Fruit fly (Drosophila melanogaster) whole organism, larva: Measurements from ENCODE around the gene CG32409.

ENCODE experiments used
- noc ChIP-seq: fragments of 200-800 bp; sonication (Bioruptor generic); optimal IDR thresholded peaks from 3 replicates; lab custom pipeline; 2019; ENCODE audit warnings: missing biosample characterization, mild to moderate bottlenecking, missing genetic modification characterization, moderate library complexity

Gene CG32409

DNA sequence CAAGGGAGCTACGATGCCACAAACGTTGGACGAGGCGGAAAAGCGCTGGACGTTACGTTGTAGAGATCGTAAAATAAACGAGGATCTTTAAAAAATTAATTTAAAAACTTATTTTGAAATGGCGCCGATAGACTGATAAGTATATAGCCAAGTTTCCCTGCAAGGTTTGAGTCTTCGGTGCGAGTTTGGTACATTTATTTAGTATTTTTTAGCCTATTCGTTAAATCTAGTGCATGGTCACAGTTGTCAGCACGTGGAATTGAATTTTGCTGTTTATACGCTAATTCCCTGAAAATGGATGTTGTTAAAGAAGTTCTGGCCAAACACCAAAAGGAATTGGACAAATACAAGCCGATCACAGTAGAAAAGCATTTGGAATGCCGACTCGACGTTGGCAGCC lies at the start of gene CG32409:
Gene CG32409, plus strand, starts transcription at position 224 of the 400 bp plus-strand sequence.
- TF ChIP-seq noc (tag; lab: Kevin White, UChicago), result no peak

DNA sequence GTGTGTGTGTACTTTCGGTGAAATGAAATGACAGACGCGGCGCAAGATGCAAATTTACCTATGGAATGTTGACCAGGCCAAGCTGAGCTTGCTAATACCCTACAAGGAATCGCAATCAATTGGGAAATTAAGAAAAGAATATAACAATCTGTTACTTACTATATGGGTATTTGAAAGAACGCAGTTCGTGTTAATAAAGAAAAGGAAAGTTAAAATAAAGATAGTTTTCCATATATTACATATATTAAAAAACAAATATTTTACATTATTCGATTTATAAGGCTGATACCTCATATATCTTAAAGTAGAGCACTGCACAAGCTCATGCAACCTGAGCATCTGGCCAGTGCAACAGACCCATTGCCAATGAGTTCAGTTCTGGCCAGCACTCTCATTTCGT lies 47.7 kb upstream of the CG32409 start:
- TF ChIP-seq noc (tag; lab: Kevin White, UChicago), result no peak

DNA sequence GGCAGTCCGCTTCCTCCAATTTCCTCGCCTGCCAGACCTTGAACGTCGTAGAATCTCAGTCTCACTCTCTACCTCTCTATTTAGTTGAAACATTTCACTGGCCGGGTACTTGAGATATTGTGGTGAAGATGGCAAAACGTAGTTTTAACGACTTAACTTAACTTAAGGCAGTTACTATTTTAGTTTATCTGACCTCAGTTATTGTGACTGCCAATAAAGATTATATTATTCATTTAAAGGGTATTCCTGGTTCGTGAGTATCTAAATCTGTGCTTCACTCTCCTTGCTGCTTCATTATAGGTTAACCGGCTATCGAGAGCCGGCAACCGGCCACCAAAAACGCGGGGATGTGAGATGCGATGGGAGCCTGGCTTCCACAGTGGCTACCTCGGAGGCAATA lies 44.2 kb upstream of the CG32409 start:
- no peak for TF ChIP-seq noc (tag; lab: Kevin White, UChicago)

DNA sequence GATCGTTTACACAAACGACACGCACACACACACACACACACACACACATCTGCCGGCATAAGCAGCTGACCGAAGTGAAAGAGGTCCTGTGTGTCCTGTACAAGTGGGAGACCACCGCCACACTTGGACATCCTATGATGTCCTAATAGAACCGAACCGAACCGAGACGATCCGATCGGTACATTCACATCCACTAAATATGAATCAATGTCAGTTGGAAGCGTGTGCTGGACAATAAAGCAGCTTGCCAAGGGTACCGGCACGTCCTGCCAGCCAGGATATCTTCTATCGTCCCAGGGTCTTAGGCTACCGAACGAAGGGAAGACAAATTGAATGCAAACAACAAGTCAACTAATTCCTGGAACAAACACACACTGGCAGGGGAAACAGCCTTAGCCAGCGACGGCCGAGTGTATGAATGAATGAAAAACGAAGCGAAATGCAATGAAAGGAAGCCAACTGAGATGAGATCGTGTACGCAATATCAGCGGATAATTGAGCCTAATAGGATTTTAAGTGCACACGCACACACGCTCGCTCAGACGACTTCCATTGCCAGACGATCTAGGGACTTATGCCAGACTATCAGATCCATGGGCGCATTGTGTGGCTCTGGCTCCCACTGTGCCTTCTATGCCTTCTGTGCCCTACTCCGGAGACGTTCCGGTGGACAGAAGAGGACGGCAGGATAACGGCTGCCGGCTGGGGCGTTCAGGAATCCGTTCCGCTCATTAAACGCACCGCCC lies 43.1 kb upstream of the CG32409 start:
- TF ChIP-seq noc (tag; lab: Kevin White, UChicago), result no peak

DNA sequence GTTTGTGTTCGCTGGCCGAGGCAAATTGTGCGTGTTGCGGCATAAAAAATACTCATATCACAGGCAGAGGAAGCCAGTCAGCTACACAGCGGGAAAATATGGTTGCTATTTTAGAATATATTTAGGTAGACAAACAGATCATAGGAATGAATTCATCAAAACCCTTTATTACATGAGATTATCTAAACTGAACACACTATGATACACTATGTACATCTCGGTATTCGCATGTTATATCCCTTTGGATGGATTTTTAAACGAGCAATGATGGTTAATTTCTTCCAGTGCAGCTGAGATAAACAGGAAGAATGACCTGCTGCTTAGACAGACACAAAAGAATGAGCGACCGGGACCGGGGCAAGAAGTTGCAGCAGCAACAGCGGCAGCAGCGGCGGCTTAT lies 42.4 kb upstream of the CG32409 start:
- no peak for TF ChIP-seq noc (tag; lab: Kevin White, UChicago)

DNA sequence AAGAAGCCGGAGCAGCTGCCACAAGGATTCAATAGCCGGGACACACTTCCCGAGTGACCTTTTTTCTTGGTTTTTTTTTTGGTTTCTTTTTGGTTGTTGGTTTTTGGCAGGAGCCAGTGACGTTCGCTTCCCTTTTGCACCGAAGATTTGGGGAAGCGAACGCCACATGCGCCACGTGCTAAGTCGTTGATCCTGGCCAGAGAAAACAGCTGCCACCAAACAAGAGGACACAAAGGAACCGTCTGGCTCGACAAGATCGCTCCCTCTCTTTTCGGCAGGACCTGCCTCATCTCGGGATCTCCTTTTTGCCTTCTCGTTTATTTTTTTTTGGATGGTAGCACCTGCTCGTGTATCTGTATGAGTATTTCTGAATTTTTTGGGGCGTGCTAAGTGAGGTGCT lies 40.3 kb upstream of the CG32409 start:
- TF ChIP-seq noc (tag; lab: Kevin White, UChicago), result no peak

DNA sequence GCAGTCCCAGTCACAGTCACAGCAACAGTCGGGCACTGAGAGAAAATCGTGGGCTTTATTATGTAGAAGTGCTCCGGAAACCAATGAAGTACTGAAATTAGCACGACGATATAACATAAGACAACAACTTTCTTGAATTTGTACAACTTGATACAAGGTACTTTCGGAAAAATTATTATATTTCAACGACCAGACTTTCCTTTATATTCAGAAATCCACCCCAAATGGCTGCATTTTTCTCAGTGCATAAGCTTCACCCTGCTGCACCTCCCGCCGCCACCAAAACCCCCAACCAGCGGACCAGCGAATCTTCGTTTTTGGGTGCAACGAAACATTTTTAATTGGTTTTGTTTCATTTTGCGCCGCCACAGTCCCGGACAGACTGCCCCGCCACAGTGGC lies 36.3 kb upstream of the CG32409 start:
- no peak for TF ChIP-seq noc (tag; lab: Kevin White, UChicago)

DNA sequence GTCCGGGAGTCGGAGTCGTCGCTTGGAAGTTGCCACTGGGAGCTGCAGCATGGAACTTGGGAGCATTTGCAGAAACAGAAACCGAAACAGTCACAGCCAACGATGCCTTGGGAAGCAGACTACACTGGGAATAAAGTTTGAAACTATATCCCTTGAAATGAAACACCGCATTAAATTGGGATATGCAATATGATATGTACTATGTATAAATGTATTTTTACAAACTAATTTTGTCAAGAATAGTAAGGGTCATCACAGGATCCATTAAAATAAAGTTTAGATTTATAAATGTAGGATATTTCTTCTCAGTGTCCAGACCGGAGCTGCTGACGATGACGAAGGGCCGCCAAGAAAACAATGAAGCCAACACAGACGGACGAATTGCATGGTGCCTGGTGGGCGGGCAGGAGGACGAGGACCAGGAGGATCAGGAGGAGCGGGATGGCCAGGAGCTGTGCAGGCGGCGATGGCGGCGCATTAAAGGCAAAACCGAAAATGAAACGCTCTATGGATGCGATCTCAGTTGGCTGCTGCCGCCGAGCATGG lies 35.4 kb upstream of the CG32409 start:
- no peak for TF ChIP-seq noc (tag; lab: Kevin White, UChicago)

DNA sequence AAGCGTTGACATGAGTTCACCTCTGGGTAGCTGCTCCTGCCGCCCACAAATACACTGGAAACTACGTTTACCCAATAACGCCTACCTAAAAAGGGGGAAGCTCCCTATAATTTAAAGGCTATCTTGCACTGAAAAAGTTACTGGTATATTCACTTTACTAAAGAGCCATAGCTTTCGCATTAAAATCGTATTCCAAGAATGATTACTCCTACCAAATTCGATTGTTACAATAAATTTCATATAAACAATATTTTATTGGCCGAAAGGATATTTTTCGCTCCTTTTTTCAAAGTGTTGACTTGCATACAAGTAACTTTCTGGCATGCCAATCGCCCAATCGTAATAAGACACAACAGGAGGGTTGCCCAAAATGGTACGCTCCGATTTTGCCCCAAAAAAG lies 32.4 kb upstream of the CG32409 start:
- TF ChIP-seq noc (tag; lab: Kevin White, UChicago), result no peak

DNA sequence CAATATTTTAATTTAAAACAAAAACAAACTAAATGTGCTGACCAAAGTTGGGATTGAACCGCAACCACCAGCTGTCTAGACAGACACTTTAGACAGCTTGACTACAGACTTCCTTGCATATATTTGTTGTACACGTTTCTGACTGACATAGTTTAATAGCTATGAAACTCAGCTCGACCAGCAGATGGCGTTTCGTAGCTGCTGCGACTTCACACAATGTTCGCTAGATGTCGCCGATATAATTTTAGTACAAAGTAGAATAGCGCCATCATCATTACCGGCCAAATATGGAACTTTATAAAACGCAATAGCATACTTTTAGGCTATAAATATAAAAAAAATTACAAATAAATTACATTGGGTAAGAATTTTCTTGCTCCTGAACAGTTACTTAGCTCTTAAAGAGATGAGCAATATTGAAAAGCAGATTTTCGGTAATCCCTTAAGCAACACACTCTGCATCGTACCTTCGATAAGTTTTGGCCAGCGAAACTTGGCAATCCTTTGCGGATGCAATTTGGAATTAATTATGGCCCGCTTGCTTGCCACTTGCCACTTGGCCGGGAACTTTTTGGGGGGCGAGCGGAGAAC lies 29.6 kb upstream of the CG32409 start:
- TF ChIP-seq noc (tag; lab: Kevin White, UChicago), result no peak

DNA sequence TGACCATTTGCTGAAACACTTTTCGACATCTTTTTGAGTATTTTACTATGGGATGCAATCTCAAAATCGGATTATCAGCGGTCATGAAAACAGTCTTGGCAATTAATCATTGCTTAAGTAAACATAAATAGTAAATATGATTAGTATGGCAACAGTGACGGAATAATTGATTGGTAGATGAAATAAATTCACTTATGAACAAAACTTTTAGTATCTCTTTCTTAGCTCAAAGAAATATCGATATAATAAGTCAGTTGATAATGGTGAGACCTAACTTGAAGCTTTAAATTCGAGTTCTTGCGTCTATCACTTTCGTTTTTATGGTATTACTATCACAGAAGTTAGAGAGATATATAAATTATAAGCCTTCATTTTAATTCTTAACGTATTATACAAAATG lies 28.1 kb upstream of the CG32409 start, which contains the start of gene CG5568:
Gene CG5568, plus strand, starts transcription at position 301 of the 400 bp plus-strand sequence.
- no peak for TF ChIP-seq noc (tag; lab: Kevin White, UChicago)

DNA sequence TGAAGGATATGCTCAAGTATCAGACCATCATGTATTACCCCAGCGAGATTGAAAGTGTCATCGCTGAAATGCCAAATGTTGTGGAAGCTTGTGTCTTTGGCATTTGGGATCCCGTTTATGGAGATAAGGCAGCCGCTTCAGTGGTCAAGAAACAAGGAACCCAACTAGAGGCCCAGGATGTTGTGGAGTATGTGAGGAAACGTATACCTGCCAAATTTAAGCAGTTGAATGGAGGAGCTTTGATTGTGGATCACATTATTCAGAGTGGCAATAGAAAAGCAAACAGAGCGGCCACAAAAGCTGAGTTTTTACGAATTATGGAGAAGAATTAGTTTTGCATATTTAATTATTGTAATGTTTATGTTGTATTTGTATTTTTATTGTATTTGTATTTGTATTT lies 26.3 kb upstream of the CG32409 start, which contains the start of gene CG18586:
Gene CG18586, plus strand, starts transcription at position 301 of the 400 bp plus-strand sequence.
- no peak for TF ChIP-seq noc (tag; lab: Kevin White, UChicago)

DNA sequence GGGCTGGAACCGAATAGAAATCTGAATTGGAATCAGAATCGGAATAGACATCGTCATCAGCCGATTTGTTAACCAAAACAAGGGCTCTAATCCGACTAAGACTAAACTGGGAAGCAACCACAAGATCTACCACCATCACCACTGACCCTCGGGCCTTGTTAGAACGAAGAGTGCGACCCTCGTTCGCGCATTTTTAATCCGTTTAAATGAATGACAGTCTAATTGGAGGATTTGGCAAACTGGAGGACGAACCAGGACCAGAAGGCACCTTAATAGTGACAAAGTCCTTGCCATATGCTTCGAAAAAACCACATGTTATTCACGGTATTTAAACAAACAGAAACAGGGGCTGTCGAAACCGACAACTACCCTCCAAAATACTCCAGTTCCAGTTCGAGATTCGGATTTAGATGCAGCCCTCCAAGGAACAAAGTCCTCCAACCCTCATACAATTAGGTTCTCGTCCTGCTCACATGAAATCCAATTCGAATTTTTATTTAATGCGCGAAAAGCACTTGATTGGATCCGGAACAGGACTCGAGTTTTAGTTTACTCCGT lies 20.5 kb upstream of the CG32409 start:
- TF ChIP-seq noc (tag; lab: Kevin White, UChicago), result no peak

DNA sequence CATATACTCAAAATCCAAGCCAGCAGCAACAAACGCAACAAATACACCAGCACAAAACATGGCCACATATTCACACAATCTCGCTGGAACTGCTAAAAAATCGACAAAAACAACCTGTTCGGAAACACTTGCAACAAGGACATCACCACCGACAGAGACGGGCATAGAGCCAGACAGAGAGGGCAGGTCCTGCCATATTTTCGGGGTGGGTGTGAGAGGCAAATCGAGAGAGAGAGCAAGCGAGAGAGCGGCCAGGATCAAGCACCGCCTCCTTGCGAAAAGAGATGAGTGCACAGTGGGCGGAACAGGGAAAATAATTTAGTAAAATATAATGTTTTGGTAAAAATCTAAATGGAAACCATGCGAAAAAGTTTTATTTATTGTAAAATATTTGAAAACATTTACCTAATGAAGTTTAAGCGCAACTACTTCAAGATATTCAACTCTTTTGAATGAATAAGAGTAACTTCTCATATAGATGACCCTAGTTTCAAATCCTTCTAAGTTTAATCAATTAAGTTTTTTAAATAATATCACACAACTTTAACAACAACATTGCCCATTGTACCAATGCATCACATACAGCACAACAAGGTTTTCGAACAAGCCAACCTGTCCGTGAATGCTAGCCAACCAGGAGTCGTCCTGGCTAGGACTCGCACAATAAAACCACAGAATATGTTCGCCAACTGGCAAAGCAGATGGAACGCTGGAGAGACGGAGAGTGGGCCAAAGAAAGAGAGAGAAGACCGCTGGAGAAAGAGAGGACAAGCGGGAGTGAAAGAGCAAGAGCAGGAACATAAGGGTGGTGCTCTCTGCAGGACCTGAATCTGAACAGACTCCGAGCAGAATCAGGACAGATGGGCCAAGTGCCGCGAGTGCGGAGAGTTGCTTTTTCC lies 17.8 kb upstream of the CG32409 start:
- no peak for TF ChIP-seq noc (tag; lab: Kevin White, UChicago)

DNA sequence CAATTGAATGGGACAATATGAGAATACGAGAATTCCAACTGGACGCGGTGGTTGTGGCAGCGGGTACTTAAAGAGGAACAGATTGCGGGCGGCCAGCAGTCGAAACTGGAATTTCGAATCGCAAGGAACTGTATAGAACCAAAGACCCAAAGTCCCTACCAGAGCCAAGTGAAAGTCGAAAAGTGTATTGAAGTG lies 17.2 kb upstream of the CG32409 start, which contains the start of gene CG13287:
Gene CG13287, plus strand, starts transcription at position 96 of the 195 bp plus-strand sequence.
- TF ChIP-seq noc (tag; lab: Kevin White, UChicago), result no peak

DNA sequence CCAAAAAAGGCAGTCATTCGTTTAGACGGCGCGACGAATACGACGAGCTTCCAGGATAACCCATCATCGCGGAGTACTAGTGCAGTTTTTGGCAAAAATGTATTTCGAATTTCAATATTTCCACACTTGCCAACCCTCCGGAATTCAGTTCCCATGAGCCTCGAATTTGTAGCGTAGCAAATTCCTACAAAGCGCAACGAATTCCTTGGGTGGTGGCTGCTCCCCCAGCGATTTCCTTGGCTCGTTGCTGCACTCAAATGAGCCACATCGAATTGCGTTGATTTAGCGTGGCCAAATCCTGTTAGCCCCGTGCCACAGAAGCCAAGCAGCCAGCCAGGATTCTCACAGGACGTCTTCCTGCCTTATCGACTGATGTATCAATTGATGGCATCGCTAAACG lies 14.6 kb upstream of the CG32409 start:
- no peak for TF ChIP-seq noc (tag; lab: Kevin White, UChicago)
